Worm (Caenorhabditis elegans) whole organism, young adult: ENCODE results near the gene F26C11.4.
A peak's percentile ranks its signal among the peaks of the same experiment; 100 is the strongest.

Source experiments
- B0019.2 ChIP-seq: fragments of 200-800 bp; sonication (Bioruptor generic); conservative IDR thresholded peaks from 2 replicates; pipeline ENCODE4 v1.3.6; 2022; ENCODE audit warnings: missing genetic modification reagents, missing genetic modification characterization, missing compliant biosample characterization
- B0261.1 ChIP-seq: sonication (generic microtip); optimal IDR thresholded peaks from 2 replicates; lab custom pipeline; 2016; ENCODE audit warnings: mild to moderate bottlenecking, missing genetic modification characterization, moderate library complexity, missing compliant biosample characterization
- C17E4.6 ChIP-seq: fragments of 200-800 bp; sonication (Bioruptor generic); IDR thresholded peaks from 2 replicates; pipeline ENCODE4 v1.3.6; 2022; ENCODE audit warnings: missing genetic modification reagents, missing genetic modification characterization, missing compliant biosample characterization
- F23B12.7 ChIP-seq: sonication (generic microtip); optimal IDR thresholded peaks from 2 replicates; lab custom pipeline; 2017; ENCODE audit warnings: missing genetic modification characterization, mild to moderate bottlenecking, missing compliant biosample characterization, antibody characterized with exemption, moderate library complexity; ENCODE audit not compliant: insufficient read depth
- F33H1.4 ChIP-seq: fragments of 200-800 bp; sonication (Bioruptor generic); IDR thresholded peaks from 2 replicates; pipeline ENCODE4 v1.3.6; 2022; ENCODE audit warnings: missing genetic modification reagents, missing genetic modification characterization, missing compliant biosample characterization
- F37B4.10 ChIP-seq: fragments of 200-800 bp; sonication (Bioruptor generic); IDR thresholded peaks from 2 replicates; pipeline ENCODE4 v1.3.6; 2022; ENCODE audit warnings: missing genetic modification characterization, missing compliant biosample characterization
- F57C9.4 ChIP-seq: sonication (generic microtip); optimal IDR thresholded peaks from 2 replicates; lab custom pipeline; 2017; ENCODE audit warnings: mild to moderate bottlenecking, missing genetic modification characterization, missing compliant biosample characterization
- K11D2.4 ChIP-seq: fragments of 200-800 bp; sonication (Bioruptor generic); IDR thresholded peaks from 2 replicates; pipeline ENCODE4 v1.3.6; 2022; ENCODE audit warnings: missing genetic modification reagents, missing genetic modification characterization, missing compliant biosample characterization
- aptf-3 ChIP-seq: fragments of 200-800 bp; sonication (Bioruptor generic); IDR thresholded peaks from 2 replicates; pipeline ENCODE4 v1.3.6; 2022; ENCODE audit warnings: missing genetic modification characterization, missing compliant biosample characterization
- atf-7 ChIP-seq: sonication (generic microtip); optimal IDR thresholded peaks from 2 replicates; lab custom pipeline; 2017; ENCODE audit warnings: mild to moderate bottlenecking, missing genetic modification characterization, missing compliant biosample characterization
- cebp-1 ChIP-seq, 2 experiments: fragments of 200-800 bp in 1 of 2; sonication (Bioruptor generic) in 1 of 2; sonication (generic microtip) in 1 of 2; IDR thresholded peaks in 1 of 2; optimal IDR thresholded peaks in 1 of 2; 2 replicates each; pipeline versions ENCODE4 v1.3.6 to Lab custom; 2017 to 2022; ENCODE audit warnings: missing compliant biosample characterization in 2 of 2, missing genetic modification characterization in 2 of 2, mild to moderate bottlenecking in 1 of 2, missing genetic modification reagents in 1 of 2, moderate library complexity in 1 of 2
- ceh-27 ChIP-seq: fragments of 200-800 bp; sonication (Bioruptor generic); optimal IDR thresholded peaks from 2 replicates; lab custom pipeline; 2018; ENCODE audit warnings: mild to moderate bottlenecking, missing genetic modification characterization, moderate library complexity, missing compliant biosample characterization
- dox-1 ChIP-seq: fragments of 200-800 bp; sonication (Bioruptor generic); IDR thresholded peaks from 2 replicates; pipeline ENCODE4 v1.3.6; 2022; ENCODE audit warnings: missing genetic modification reagents, missing genetic modification characterization, missing compliant biosample characterization
- dpl-1 ChIP-seq: fragments of 150-350 bp; optimal IDR thresholded peaks from 2 replicates; lab custom pipeline; 2014; ENCODE audit warnings: missing biosample characterization, missing genetic modification reagents, missing genetic modification characterization
- egl-18 ChIP-seq: fragments of 200-800 bp; sonication (Bioruptor generic); IDR thresholded peaks from 2 replicates; pipeline ENCODE4 v1.3.6; 2022; ENCODE audit warnings: missing genetic modification reagents, missing genetic modification characterization, missing compliant biosample characterization
- ets-4 ChIP-seq: fragments of 200-800 bp; sonication (Bioruptor generic); optimal IDR thresholded peaks from 2 replicates; lab custom pipeline; 2018; ENCODE audit warnings: mild to moderate bottlenecking, missing genetic modification characterization, missing compliant biosample characterization
- him-1 ChIP-seq: sonication (generic microtip); optimal IDR thresholded peaks from 2 replicates; lab custom pipeline; 2016; ENCODE audit warnings: missing genotype, missing genetic modification reagents, missing genetic modification characterization, missing compliant biosample characterization
- hrde-1 ChIP-seq: sonication (generic microtip); optimal IDR thresholded peaks from 2 replicates; lab custom pipeline; 2016; ENCODE audit warnings: missing genetic modification characterization, mild to moderate bottlenecking, missing compliant biosample characterization, moderate library complexity, missing genotype, missing genetic modification reagents, borderline replicate concordance
- lin-26 ChIP-seq: fragments of 200-800 bp; sonication (Bioruptor generic); IDR thresholded peaks from 2 replicates; pipeline ENCODE4 v1.3.6; 2022; ENCODE audit warnings: missing genetic modification reagents, missing genetic modification characterization, missing compliant biosample characterization
- lin-35 ChIP-seq, 3 experiments: fragments of 150-350 bp in 2 of 3; sonication (generic microtip) in 1 of 3; optimal IDR thresholded peaks; 2 replicates each; lab custom pipeline; 2014 to 2018; ENCODE audit warnings: missing biosample characterization in 3 of 3, missing genetic modification characterization in 3 of 3, missing genetic modification reagents in 3 of 3
- madf-6 ChIP-seq: fragments of 200-800 bp; sonication (Bioruptor generic); IDR thresholded peaks from 2 replicates; pipeline ENCODE4 v1.3.6; 2022; ENCODE audit warnings: missing genetic modification reagents, missing genetic modification characterization, missing compliant biosample characterization
- madf-8 ChIP-seq: fragments of 200-800 bp; sonication (Bioruptor generic); conservative IDR thresholded peaks from 2 replicates; pipeline ENCODE4 v1.3.6; 2022; ENCODE audit warnings: missing genetic modification reagents, missing genetic modification characterization, missing compliant biosample characterization
- mes-4 ChIP-seq: sonication (generic microtip); optimal IDR thresholded peaks from 2 replicates; lab custom pipeline; 2016; ENCODE audit warnings: missing genotype, missing genetic modification characterization, missing compliant biosample characterization
- nhr-80 ChIP-seq: sonication (generic microtip); optimal IDR thresholded peaks from 2 replicates; lab custom pipeline; 2016; ENCODE audit warnings: missing genetic modification characterization, missing compliant biosample characterization
- rec-8 ChIP-seq, 2 experiments: sonication (generic microtip); optimal IDR thresholded peaks; 2 replicates each; lab custom pipeline; 2016; ENCODE audit warnings: mild to moderate bottlenecking in 2 of 2, missing genetic modification characterization in 2 of 2, missing genetic modification reagents in 2 of 2, missing genotype in 2 of 2, missing biosample characterization in 1 of 2, missing compliant biosample characterization in 1 of 2, moderate library complexity in 1 of 2
- repo-1 ChIP-seq: sonication (generic microtip); optimal IDR thresholded peaks from 2 replicates; lab custom pipeline; 2017; ENCODE audit warnings: mild to moderate bottlenecking, missing genetic modification characterization, missing compliant biosample characterization
- snpc-1.1 ChIP-seq: sonication (generic microtip); optimal IDR thresholded peaks from 2 replicates; lab custom pipeline; 2017; ENCODE audit warnings: missing genetic modification characterization, mild to moderate bottlenecking, missing compliant biosample characterization, antibody characterized with exemption, moderate library complexity, missing genotype, missing genetic modification reagents; ENCODE audit not compliant: insufficient read depth
- somi-1 ChIP-seq: fragments of 200-800 bp; sonication (Bioruptor generic); optimal IDR thresholded peaks from 2 replicates; lab custom pipeline; 2018; ENCODE audit warnings: mild to moderate bottlenecking, missing genetic modification characterization, missing compliant biosample characterization
- tbp1 ChIP-seq: fragments of 200-800 bp; sonication (Bioruptor generic); optimal IDR thresholded peaks from 2 replicates; lab custom pipeline; 2018; ENCODE audit warnings: mild to moderate bottlenecking, missing genetic modification characterization, missing compliant biosample characterization
- unc-62 ChIP-seq: fragments of 150-350 bp; optimal IDR thresholded peaks from 2 replicates; lab custom pipeline; 2014; ENCODE audit warnings: missing biosample characterization, missing genetic modification reagents, missing genetic modification characterization
- zfh-2 ChIP-seq: fragments of 200-800 bp; sonication (Bioruptor generic); conservative IDR thresholded peaks from 2 replicates; pipeline ENCODE4 v1.3.6; 2022; ENCODE audit warnings: missing genetic modification reagents, missing genetic modification characterization, missing compliant biosample characterization
- zim-3 ChIP-seq: sonication (generic microtip); optimal IDR thresholded peaks from 2 replicates; lab custom pipeline; 2017; ENCODE audit warnings: mild to moderate bottlenecking, missing genetic modification characterization, moderate library complexity, missing compliant biosample characterization

Gene F26C11.4

ce11 chrII:9916177-9916576, at the start of gene F26C11.4:
Gene F26C11.4 (minus strand): TSS chrII:9916277.
- TF ChIP-seq F23B12.7 (tag; lab: Kevin White, UChicago), result no peak
- no peak for TF ChIP-seq madf-6 (GFP tag; lab: Robert Waterston, UW)
- no peak for TF ChIP-seq ceh-27 (GFP tag; lab: Kevin White, UChicago)
- TF ChIP-seq somi-1, result no peak
- no peak for TF ChIP-seq atf-7
- no peak for TF ChIP-seq mes-4 (tag; lab: Kevin White, UChicago)
- no peak for TF ChIP-seq egl-18
- TF ChIP-seq K11D2.4 (GFP tag; lab: Robert Waterston, UW), result no peak
- no peak for TF ChIP-seq F57C9.4
- no peak for TF ChIP-seq F37B4.10 (GFP tag; lab: Robert Waterston, UW)
- no peak for TF ChIP-seq aptf-3 (GFP tag; lab: Robert Waterston, UW)
- TF ChIP-seq rec-8 (tag; optimal IDR thresholded peaks at IDR 0.05; lab: Kevin White, UChicago), result no peak
- no peak for TF ChIP-seq ets-4 (GFP tag; lab: Kevin White, UChicago)
- no peak for TF ChIP-seq hrde-1 (tag; lab: Kevin White, UChicago)
- no peak for TF ChIP-seq tbp1 (GFP tag; lab: Kevin White, UChicago)

- TF ChIP-seq B0261.1 (tag; lab: Kevin White, UChicago) (no peak), B0019.2 (GFP tag; lab: Robert Waterston, UW) (no peak), repo-1 (tag; lab: Kevin White, UChicago) (no peak), lin-26 (GFP tag; lab: Robert Waterston, UW) (no peak), zim-3 (tag; lab: Kevin White, UChicago) (no peak), unc-62 (GFP tag; lab: Kevin White, UChicago) (no peak), mes-4 (tag; lab: Kevin White, UChicago) (no peak), cebp-1 (GFP tag; IDR thresholded peaks at IDR 0.05; lab: Robert Waterston, UW) (no peak), cebp-1 (tag; optimal IDR thresholded peaks at IDR 0.05; lab: Kevin White, UChicago) (no peak), ceh-27 (GFP tag; lab: Kevin White, UChicago) (no peak), him-1 (tag; lab: Kevin White, UChicago) (no peak), lin-35 (GFP tag; optimal IDR thresholded peaks at IDR 0.05; lab: Kevin White, UChicago) (no peak), aptf-3 (GFP tag; lab: Robert Waterston, UW) (no peak), snpc-1.1 (tag; lab: Kevin White, UChicago) (no peak), rec-8 (tag; optimal IDR thresholded peaks at IDR 0.05; lab: Kevin White, UChicago) (no peak), nhr-80 (tag; lab: Kevin White, UChicago) (no peak), madf-8 (no peak)
Measured at ce11 chrII:9965325-9965724, 49.2 kb upstream of the F26C11.4 start.

- TF ChIP-seq dox-1 (0 out of 2 replicates have a peak, but pooled peaks have one; percentile 2), C17E4.6 (GFP tag; lab: Robert Waterston, UW) (no peak), nhr-80 (tag; lab: Kevin White, UChicago) (peak; percentile 65)
Measured at ce11 chrII:9963808-9964207, 47.7 kb upstream of the F26C11.4 start.

DNA sequence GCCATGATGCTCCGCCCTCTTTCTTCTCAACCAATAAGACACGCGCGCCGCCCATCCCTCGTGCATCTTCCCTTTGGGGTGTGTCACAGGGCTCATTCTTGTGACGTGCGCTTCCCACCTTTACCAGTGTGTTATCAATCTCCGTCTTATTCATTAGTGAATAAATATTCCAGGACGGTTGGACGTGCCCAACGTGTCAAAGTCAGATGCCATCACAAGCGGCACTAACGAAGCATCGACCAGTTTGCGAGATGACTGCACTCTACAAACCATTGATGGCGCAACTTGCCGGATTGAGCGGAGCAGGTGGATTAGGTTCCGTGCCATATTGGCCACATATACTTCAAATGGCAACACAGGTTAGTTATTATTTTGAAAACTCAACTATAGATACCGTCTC, 44.0 kb upstream of the F26C11.4 start:
- TF ChIP-seq zfh-2 (GFP tag; lab: Robert Waterston, UW) (0 out of 2 replicates have a peak, but pooled peaks have one; percentile 20), dpl-1 (no peak), F33H1.4 (no peak), madf-8 (no peak)
